Worm (Caenorhabditis elegans) whole organism, young adult: ENCODE data around the gene attf-4.

Source experiments
- D2030.7 ChIP-seq: fragments of 200-800 bp; sonication (Bioruptor generic); IDR thresholded peaks from 2 replicates; pipeline ENCODE4 v1.3.6; 2022; ENCODE audit warnings: missing genetic modification reagents, missing genetic modification characterization, missing compliant biosample characterization
- F37B4.10 ChIP-seq: fragments of 200-800 bp; sonication (Bioruptor generic); IDR thresholded peaks from 2 replicates; pipeline ENCODE4 v1.3.6; 2022; ENCODE audit warnings: missing genetic modification characterization, missing compliant biosample characterization
- F39B2.1 ChIP-seq: fragments of 200-800 bp; sonication (Bioruptor generic); IDR thresholded peaks from 2 replicates; pipeline ENCODE4 v1.3.6; 2022; ENCODE audit warnings: missing genetic modification reagents, missing genetic modification characterization, missing compliant biosample characterization
- F55B11.4 ChIP-seq: sonication (generic microtip); optimal IDR thresholded peaks from 2 replicates; lab custom pipeline; 2016; ENCODE audit warnings: missing compliant biosample characterization, missing genetic modification characterization, borderline replicate concordance; ENCODE audit not compliant: insufficient read depth
- K12H6.12 ChIP-seq: fragments of 200-800 bp; sonication (Bioruptor generic); optimal IDR thresholded peaks from 2 replicates; lab custom pipeline; 2018; ENCODE audit warnings: mild to moderate bottlenecking, missing genetic modification characterization, missing compliant biosample characterization
- Y53F4B.3 ChIP-seq: fragments of 200-800 bp; sonication (Bioruptor generic); IDR thresholded peaks from 2 replicates; pipeline ENCODE4 v1.3.6; 2022; ENCODE audit warnings: missing genetic modification reagents, missing genetic modification characterization, missing compliant biosample characterization
- Y53G8AR.9 ChIP-seq: fragments of 200-800 bp; sonication (Bioruptor generic); conservative IDR thresholded peaks from 2 replicates; pipeline ENCODE4 v1.3.6; 2022; ENCODE audit warnings: missing genetic modification reagents, missing genetic modification characterization, missing compliant biosample characterization
- Y67H2A.10 ChIP-seq: fragments of 200-800 bp; sonication (Bioruptor generic); conservative IDR thresholded peaks from 2 replicates; pipeline ENCODE4 v1.3.6; 2022; ENCODE audit warnings: missing genetic modification reagents, missing genetic modification characterization, missing compliant biosample characterization
- athp-1 ChIP-seq: sonication (generic microtip); optimal IDR thresholded peaks from 2 replicates; lab custom pipeline; 2017; ENCODE audit warnings: mild to moderate bottlenecking, missing genetic modification characterization, missing compliant biosample characterization
- attf-3 ChIP-seq: fragments of 200-800 bp; sonication (Bioruptor generic); conservative IDR thresholded peaks from 2 replicates; pipeline ENCODE4 v1.3.6; 2022; ENCODE audit warnings: missing genetic modification reagents, missing genetic modification characterization, missing compliant biosample characterization
- attf-5 ChIP-seq: fragments of 200-800 bp; sonication (Bioruptor generic); optimal IDR thresholded peaks from 2 replicates; lab custom pipeline; 2018; ENCODE audit warnings: mild to moderate bottlenecking, missing genetic modification characterization, missing compliant biosample characterization
- ccch-3 ChIP-seq: fragments of 200-800 bp; sonication (Bioruptor generic); optimal IDR thresholded peaks from 2 replicates; lab custom pipeline; 2018; ENCODE audit warnings: mild to moderate bottlenecking, missing genetic modification characterization, missing compliant biosample characterization
- cebp-2 ChIP-seq: fragments of 200-800 bp; sonication (Bioruptor generic); IDR thresholded peaks from 2 replicates; pipeline ENCODE4 v1.3.6; 2022; ENCODE audit warnings: missing genetic modification characterization, missing compliant biosample characterization
- chd-7 ChIP-seq: sonication (generic microtip); optimal IDR thresholded peaks from 2 replicates; lab custom pipeline; 2016; ENCODE audit warnings: mild to moderate bottlenecking, missing genetic modification characterization, moderate library complexity, missing compliant biosample characterization
- efl-1 ChIP-seq: fragments of 150-350 bp; optimal IDR thresholded peaks from 2 replicates; lab custom pipeline; 2014; ENCODE audit warnings: missing biosample characterization, missing genetic modification reagents, missing genetic modification characterization
- egl-44 ChIP-seq: fragments of 200-800 bp; sonication (Bioruptor generic); IDR thresholded peaks from 2 replicates; pipeline ENCODE4 v1.3.6; 2022; ENCODE audit warnings: missing genetic modification reagents, missing genetic modification characterization, missing compliant biosample characterization
- gei-17 ChIP-seq: fragments of 200-800 bp; sonication (Bioruptor generic); optimal IDR thresholded peaks from 2 replicates; lab custom pipeline; 2018; ENCODE audit warnings: mild to moderate bottlenecking, missing genetic modification characterization, missing compliant biosample characterization
- lir-1 ChIP-seq: fragments of 200-800 bp; sonication (Bioruptor generic); conservative IDR thresholded peaks from 2 replicates; pipeline ENCODE4 v1.3.6; 2022; ENCODE audit warnings: missing genetic modification reagents, missing genetic modification characterization, missing compliant biosample characterization
- lsl-1 ChIP-seq: fragments of 200-800 bp; sonication (Bioruptor generic); optimal IDR thresholded peaks from 2 replicates; lab custom pipeline; 2018; ENCODE audit warnings: mild to moderate bottlenecking, missing genetic modification characterization, moderate library complexity, missing compliant biosample characterization
- madf-10 ChIP-seq: sonication (generic microtip); optimal IDR thresholded peaks from 2 replicates; lab custom pipeline; 2016; ENCODE audit warnings: mild to moderate bottlenecking, missing genetic modification characterization, missing compliant biosample characterization
- madf-3 ChIP-seq: fragments of 200-800 bp; sonication (Bioruptor generic); IDR thresholded peaks from 2 replicates; pipeline ENCODE4 v1.3.6; 2022; ENCODE audit warnings: missing genetic modification reagents, missing genetic modification characterization, missing compliant biosample characterization
- mel-28 ChIP-seq: sonication (generic microtip); optimal IDR thresholded peaks from 2 replicates; lab custom pipeline; 2016; ENCODE audit warnings: borderline replicate concordance, mild to moderate bottlenecking, missing genetic modification characterization, missing compliant biosample characterization
- nfya-1 ChIP-seq: sonication (generic microtip); optimal IDR thresholded peaks from 2 replicates; lab custom pipeline; 2017; ENCODE audit warnings: antibody characterized with exemption, missing compliant biosample characterization, missing genetic modification characterization, borderline replicate concordance; ENCODE audit not compliant: insufficient read depth
- pha-4 ChIP-seq: fragments of 150-350 bp; sonication (generic microtip); optimal IDR thresholded peaks from 2 replicates; lab custom pipeline; 2014; ENCODE audit warnings: missing biosample characterization, missing genetic modification reagents, missing genetic modification characterization
- snpc-4 ChIP-seq, 5 experiments: fragments of 150-350 bp in 1 of 5; sonication (generic microtip) in 4 of 5; optimal IDR thresholded peaks; 2 replicates each; lab custom pipeline; 2014 to 2018; ENCODE audit warnings: missing genetic modification characterization in 5 of 5, missing biosample characterization in 3 of 5, antibody characterized with exemption in 2 of 5, mild to moderate bottlenecking in 2 of 5, missing compliant biosample characterization in 2 of 5, missing genotype in 2 of 5, moderate library complexity in 2 of 5, missing genetic modification reagents in 1 of 5
- ztf-22 ChIP-seq: fragments of 200-800 bp; sonication (Bioruptor generic); optimal IDR thresholded peaks from 2 replicates; lab custom pipeline; 2018; ENCODE audit warnings: mild to moderate bottlenecking, missing genetic modification characterization, moderate library complexity, missing compliant biosample characterization
- ztf-25 ChIP-seq: fragments of 200-800 bp; sonication (Bioruptor generic); IDR thresholded peaks from 2 replicates; pipeline ENCODE4 v1.3.6; 2022; ENCODE audit warnings: missing genetic modification reagents, missing genetic modification characterization, missing compliant biosample characterization
- ztf-26 ChIP-seq: sonication (generic microtip); optimal IDR thresholded peaks from 2 replicates; lab custom pipeline; 2017; ENCODE audit warnings: missing genetic modification characterization, missing compliant biosample characterization
- ztf-3 ChIP-seq: fragments of 200-800 bp; sonication (Bioruptor generic); optimal IDR thresholded peaks from 2 replicates; lab custom pipeline; 2018; ENCODE audit warnings: mild to moderate bottlenecking, missing genetic modification characterization, missing compliant biosample characterization
- ztf-6 ChIP-seq: fragments of 200-800 bp; sonication (Bioruptor generic); IDR thresholded peaks from 2 replicates; pipeline ENCODE4 v1.3.6; 2022; ENCODE audit warnings: missing genetic modification reagents, missing genetic modification characterization, missing compliant biosample characterization

The attf-4 gene

ce11 chrIII:6056770-6057169 is 23.6 kb upstream of the attf-4 start, which contains the start of gene clc-10:
TSS of gene clc-10 (plus strand) at chrIII:6057070.
- TF ChIP-seq ztf-26 (tag; lab: Kevin White, UChicago), result no peak
- TF ChIP-seq Y67H2A.10 (GFP tag; lab: Robert Waterston, UW), result no peak
- no peak for TF ChIP-seq chd-7 (tag; lab: Kevin White, UChicago)
- TF ChIP-seq ccch-3, result no peak
- no peak for TF ChIP-seq madf-10 (tag; lab: Kevin White, UChicago)
- no peak for TF ChIP-seq cebp-2 (GFP tag; lab: Robert Waterston, UW)
- no peak for TF ChIP-seq F39B2.1 (GFP tag; lab: Robert Waterston, UW)
- TF ChIP-seq ztf-6 (GFP tag; lab: Robert Waterston, UW), result no peak
- no peak for TF ChIP-seq pha-4 (tag; lab: Kevin White, UChicago)
- TF ChIP-seq F37B4.10 (GFP tag; lab: Robert Waterston, UW), result no peak
- TF ChIP-seq ztf-3 (GFP tag; lab: Kevin White, UChicago), result no peak

ce11 chrIII:6064779-6065178 is 15.6 kb upstream of the attf-4 start:
- peak; percentile 89 for TF ChIP-seq attf-3
- TF ChIP-seq, all 124 proteins: peak for 1; not testable (repeated sequence) for 123

- TF ChIP-seq attf-5 (GFP tag; lab: Kevin White, UChicago), result no peak
- TF ChIP-seq nfya-1, result no peak
- TF ChIP-seq snpc-4 (GFP tag; optimal IDR thresholded peaks at IDR 0.05; lab: Kevin White, UChicago), result no peak
- no peak for TF ChIP-seq snpc-4 (tag; optimal IDR thresholded peaks at IDR 0.05; lab: Kevin White, UChicago)
- TF ChIP-seq athp-1 (tag; lab: Kevin White, UChicago), result no peak
- TF ChIP-seq lir-1 (GFP tag; lab: Robert Waterston, UW), result no peak
These were observed 12.8 kb upstream of the attf-4 start, which contains the start of gene mapk-15 for ce11 chrIII:6067557-6067956. TSS of gene mapk-15 (plus strand) at chrIII:6067857.

- no peak for TF ChIP-seq ztf-25
- no peak for TF ChIP-seq Y53F4B.3 (GFP tag; lab: Robert Waterston, UW)
- no peak for TF ChIP-seq D2030.7 (GFP tag; lab: Robert Waterston, UW)
- no peak for TF ChIP-seq ztf-26 (tag; lab: Kevin White, UChicago)
- TF ChIP-seq K12H6.12, result no peak
- TF ChIP-seq F39B2.1 (GFP tag; lab: Robert Waterston, UW), result no peak
- no peak for TF ChIP-seq ztf-22 (GFP tag; lab: Kevin White, UChicago)
These were observed 7.4 kb upstream of the attf-4 start for ce11 chrIII:6072937-6073336.

ce11 chrIII:6073673-6074331 is 6.6 kb upstream of the attf-4 start:
- TF ChIP-seq efl-1 (GFP tag; lab: Kevin White, UChicago) (no peak), D2030.7 (GFP tag; lab: Robert Waterston, UW) (no peak), lsl-1 (GFP tag; lab: Kevin White, UChicago) (no peak), Y53G8AR.9 (no peak), pha-4 (tag; lab: Kevin White, UChicago) (no peak), egl-44 (GFP tag; lab: Robert Waterston, UW) (no peak), F55B11.4 (tag; lab: Kevin White, UChicago) (no peak), madf-10 (tag; lab: Kevin White, UChicago) (no peak), nfya-1 (no peak), gei-17 (GFP tag; lab: Kevin White, UChicago) (no peak), mel-28 (tag; lab: Kevin White, UChicago) (no peak), madf-3 (GFP tag; lab: Robert Waterston, UW) (no peak)
- TF ChIP-seq, all 124 proteins: peak for 0
